Fruit fly (Drosophila melanogaster) whole organism, prepupa: ENCODE results near the gene CG15465.

ENCODE experiments used
- Blimp-1 ChIP-seq: fragments of 200-800 bp; sonication (Bioruptor generic); optimal IDR thresholded peaks from 3 replicates; lab custom pipeline; 2017; ENCODE audit warnings: missing biosample characterization, missing genetic modification characterization, mild to moderate bottlenecking, moderate library complexity, missing genetic modification reagents
- CG10631 ChIP-seq: fragments of 200-800 bp; sonication (Bioruptor generic); optimal IDR thresholded peaks from 2 replicates; lab custom pipeline; 2016; ENCODE audit warnings: missing biosample characterization, missing genetic modification characterization
- CG11762 ChIP-seq: fragments of 200-800 bp; sonication (Bioruptor generic); optimal IDR thresholded peaks from 3 replicates; lab custom pipeline; 2016; ENCODE audit warnings: missing biosample characterization, missing genetic modification characterization; ENCODE audit not compliant: insufficient read depth
- CG11902 ChIP-seq: fragments of 200-800 bp; sonication (Bioruptor generic); optimal IDR thresholded peaks from 3 replicates; lab custom pipeline; 2016; ENCODE audit warnings: missing biosample characterization, missing genetic modification characterization
- CG3032 ChIP-seq: fragments of 200-800 bp; optimal IDR thresholded peaks from 2 replicates; lab custom pipeline; 2019; ENCODE audit warnings: missing biosample characterization, mild to moderate bottlenecking, missing genetic modification characterization, moderate library complexity
- CG31627 ChIP-seq: fragments of 200-800 bp; sonication (Bioruptor generic); optimal IDR thresholded peaks from 3 replicates; lab custom pipeline; 2016; ENCODE audit warnings: missing biosample characterization, missing genetic modification characterization
- CG34406 ChIP-seq: fragments of 200-800 bp; sonication (Bioruptor generic); optimal IDR thresholded peaks from 3 replicates; lab custom pipeline; 2016; ENCODE audit warnings: missing biosample characterization, missing genetic modification characterization
- CG3919 ChIP-seq: fragments of 200-800 bp; sonication (Bioruptor generic); optimal IDR thresholded peaks from 3 replicates; lab custom pipeline; 2016; ENCODE audit warnings: missing biosample characterization, missing genetic modification characterization
- CG6163 ChIP-seq: fragments of 200-800 bp; sonication (Bioruptor generic); IDR thresholded peaks from 3 replicates; pipeline ENCODE4 v1.3.6; 2022; ENCODE audit warnings: missing biosample characterization, missing genetic modification characterization
- CG6276 ChIP-seq: fragments of 200-800 bp; sonication (Bioruptor generic); optimal IDR thresholded peaks from 2 replicates; lab custom pipeline; 2017; ENCODE audit warnings: missing biosample characterization, mild to moderate bottlenecking, missing genetic modification characterization
- CG6792 ChIP-seq: fragments of 200-800 bp; sonication (Bioruptor generic); optimal IDR thresholded peaks from 3 replicates; lab custom pipeline; 2016; ENCODE audit warnings: missing biosample characterization, missing genetic modification characterization
- CG6808 ChIP-seq: fragments of 200-800 bp; sonication (Bioruptor generic); optimal IDR thresholded peaks from 3 replicates; lab custom pipeline; 2017; ENCODE audit warnings: missing biosample characterization, missing genetic modification characterization, mild to moderate bottlenecking, moderate library complexity, missing genetic modification reagents
- CG6854 ChIP-seq: fragments of 200-800 bp; sonication (Bioruptor generic); optimal IDR thresholded peaks from 2 replicates; lab custom pipeline; 2017; ENCODE audit warnings: missing biosample characterization, mild to moderate bottlenecking, missing genetic modification characterization
- CG8119 ChIP-seq: fragments of 200-800 bp; sonication (Bioruptor generic); IDR thresholded peaks from 3 replicates; pipeline ENCODE4 v1.3.6; 2022; ENCODE audit warnings: missing biosample characterization, missing genetic modification characterization
- CG8319 ChIP-seq: fragments of 200-800 bp; sonication (Bioruptor generic); optimal IDR thresholded peaks from 3 replicates; lab custom pipeline; 2016; ENCODE audit warnings: missing biosample characterization, missing genetic modification characterization
- CG8632 ChIP-seq: fragments of 200-800 bp; sonication (Bioruptor generic); optimal IDR thresholded peaks from 3 replicates; lab custom pipeline; 2016; ENCODE audit warnings: missing biosample characterization, missing genetic modification characterization
- CG9139 ChIP-seq: fragments of 200-800 bp; sonication (Bioruptor generic); optimal IDR thresholded peaks from 3 replicates; lab custom pipeline; 2017; ENCODE audit warnings: missing biosample characterization, mild to moderate bottlenecking, missing genetic modification characterization
- Eip75B ChIP-seq: fragments of 200-800 bp; sonication (Bioruptor generic); optimal IDR thresholded peaks from 3 replicates; lab custom pipeline; 2016; ENCODE audit warnings: missing biosample characterization, missing genetic modification characterization
- Eip78C ChIP-seq: fragments of 200-800 bp; sonication (Bioruptor generic); peaks from one replicate; lab custom pipeline; 2016; ENCODE audit warnings: missing biosample characterization, missing genetic modification characterization
- Gug ChIP-seq: fragments of 200-800 bp; sonication (Bioruptor generic); IDR thresholded peaks from 2 replicates; pipeline ENCODE4 v1.3.6; 2022; ENCODE audit warnings: missing biosample characterization, missing genetic modification characterization
- Hr38 ChIP-seq: sonication (Bioruptor generic); optimal IDR thresholded peaks from 2 replicates; lab custom pipeline; 2016; ENCODE audit warnings: missing biosample characterization, missing genetic modification characterization
- Hr4 ChIP-seq: fragments of 200-800 bp; sonication (Bioruptor generic); optimal IDR thresholded peaks from 3 replicates; lab custom pipeline; 2016; ENCODE audit warnings: missing biosample characterization, missing genetic modification characterization
- Lpt ChIP-seq: fragments of 200-800 bp; sonication (Bioruptor generic); optimal IDR thresholded peaks from 3 replicates; lab custom pipeline; 2016; ENCODE audit warnings: missing biosample characterization, missing genetic modification characterization
- Met ChIP-seq: fragments of 200-800 bp; sonication (Bioruptor generic); optimal IDR thresholded peaks from 3 replicates; lab custom pipeline; 2016; ENCODE audit warnings: missing biosample characterization, missing genetic modification characterization
- OdsH ChIP-seq: fragments of 200-800 bp; sonication (Bioruptor generic); optimal IDR thresholded peaks from 3 replicates; lab custom pipeline; 2016; ENCODE audit warnings: missing biosample characterization, missing genetic modification characterization
- Smox ChIP-seq: fragments of 200-800 bp; sonication (Bioruptor generic); optimal IDR thresholded peaks from 3 replicates; lab custom pipeline; 2016; ENCODE audit warnings: missing biosample characterization, missing genetic modification characterization
- Sox102F ChIP-seq: fragments of 200-800 bp; sonication (Bioruptor generic); optimal IDR thresholded peaks from 2 replicates; lab custom pipeline; 2016; ENCODE audit warnings: missing biosample characterization, mild to moderate bottlenecking, missing genetic modification characterization
- Sox14 ChIP-seq: fragments of 200-800 bp; sonication (Bioruptor generic); optimal IDR thresholded peaks from 3 replicates; lab custom pipeline; 2016; ENCODE audit warnings: missing biosample characterization, missing genetic modification characterization
- achi ChIP-seq: fragments of 200-800 bp; sonication (Bioruptor generic); optimal IDR thresholded peaks from 3 replicates; lab custom pipeline; 2016; ENCODE audit warnings: missing biosample characterization, missing genetic modification characterization
- cyc ChIP-seq: fragments of 200-800 bp; sonication (Bioruptor generic); optimal IDR thresholded peaks from 3 replicates; lab custom pipeline; 2016; ENCODE audit warnings: missing biosample characterization, missing genetic modification characterization
- dac ChIP-seq: fragments of 200-800 bp; sonication (Bioruptor generic); optimal IDR thresholded peaks from 2 replicates; lab custom pipeline; 2017; ENCODE audit warnings: missing biosample characterization, mild to moderate bottlenecking, missing genetic modification characterization
- dsx ChIP-seq: fragments of 200-800 bp; optimal IDR thresholded peaks from 3 replicates; lab custom pipeline; 2019; ENCODE audit warnings: missing biosample characterization, mild to moderate bottlenecking, missing genetic modification characterization, moderate library complexity; ENCODE audit not compliant: poor library complexity, severe bottlenecking
- esn ChIP-seq: fragments of 200-800 bp; sonication (Bioruptor generic); optimal IDR thresholded peaks from 2 replicates; lab custom pipeline; 2016; ENCODE audit warnings: missing biosample characterization, mild to moderate bottlenecking, missing genetic modification characterization, moderate library complexity
- fd59A ChIP-seq: fragments of 200-800 bp; sonication (Bioruptor generic); optimal IDR thresholded peaks from 2 replicates; lab custom pipeline; 2017; ENCODE audit warnings: missing biosample characterization, mild to moderate bottlenecking, missing genetic modification characterization, missing genetic modification reagents
- fd85E ChIP-seq: fragments of 200-800 bp; sonication (Bioruptor generic); optimal IDR thresholded peaks from 3 replicates; lab custom pipeline; 2016; ENCODE audit warnings: missing biosample characterization, missing genetic modification characterization
- fkh ChIP-seq: fragments of 200-800 bp; sonication (Bioruptor generic); optimal IDR thresholded peaks from 3 replicates; lab custom pipeline; 2017; ENCODE audit warnings: missing biosample characterization, mild to moderate bottlenecking, missing genetic modification characterization, moderate library complexity
- lz ChIP-seq: fragments of 200-800 bp; sonication (Bioruptor generic); optimal IDR thresholded peaks from 3 replicates; lab custom pipeline; 2016; ENCODE audit warnings: missing biosample characterization, missing genetic modification characterization
- net ChIP-seq: fragments of 200-800 bp; sonication (Bioruptor generic); optimal IDR thresholded peaks from 3 replicates; lab custom pipeline; 2016; ENCODE audit warnings: missing biosample characterization, missing genetic modification characterization
- pdm3 ChIP-seq: fragments of 200-800 bp; sonication (Bioruptor generic); optimal IDR thresholded peaks from 3 replicates; lab custom pipeline; 2016; ENCODE audit warnings: missing biosample characterization, missing genetic modification characterization
- salr ChIP-seq, 2 experiments: fragments of 200-800 bp; sonication (Bioruptor generic); optimal IDR thresholded peaks; 3 replicates each; lab custom pipeline; 2016 to 2018; ENCODE audit warnings: missing biosample characterization in 2 of 2, missing genetic modification characterization in 2 of 2, mild to moderate bottlenecking in 1 of 2
- svp ChIP-seq: fragments of 200-800 bp; sonication (Bioruptor generic); peaks from one replicate; lab custom pipeline; 2016; ENCODE audit warnings: missing biosample characterization, missing genetic modification characterization
- topi ChIP-seq: fragments of 200-800 bp; sonication (Bioruptor generic); optimal IDR thresholded peaks from 3 replicates; lab custom pipeline; 2016; ENCODE audit warnings: missing biosample characterization, missing genetic modification characterization
- vri ChIP-seq: fragments of 200-800 bp; sonication (Bioruptor generic); optimal IDR thresholded peaks from 3 replicates; lab custom pipeline; 2016; ENCODE audit warnings: missing biosample characterization, mild to moderate bottlenecking, missing genetic modification characterization

Gene CG15465

dm6 chrX:5068475-5068874 is 17.1 kb upstream of the CG15465 start:
- TF ChIP-seq CG8632 (GFP tag; lab: Kevin White, UChicago) (no peak), Smox (GFP tag; lab: Kevin White, UChicago) (no peak), CG8319 (GFP tag; lab: Kevin White, UChicago) (no peak), Met (no peak), dsx (GFP tag; lab: Kevin White, UChicago) (no peak), Hr38 (no peak), CG31627 (GFP tag; lab: Kevin White, UChicago) (no peak), CG34406 (GFP tag; lab: Kevin White, UChicago) (no peak), salr (GFP tag; optimal IDR thresholded peaks at IDR 0.05; lab: Kevin White, UChicago) (no peak), CG6163 (no peak), CG6808 (GFP tag; lab: Kevin White, UChicago) (no peak), fd85E (GFP tag; lab: Kevin White, UChicago) (no peak), Lpt (no peak), fd59A (no peak)

DNA sequence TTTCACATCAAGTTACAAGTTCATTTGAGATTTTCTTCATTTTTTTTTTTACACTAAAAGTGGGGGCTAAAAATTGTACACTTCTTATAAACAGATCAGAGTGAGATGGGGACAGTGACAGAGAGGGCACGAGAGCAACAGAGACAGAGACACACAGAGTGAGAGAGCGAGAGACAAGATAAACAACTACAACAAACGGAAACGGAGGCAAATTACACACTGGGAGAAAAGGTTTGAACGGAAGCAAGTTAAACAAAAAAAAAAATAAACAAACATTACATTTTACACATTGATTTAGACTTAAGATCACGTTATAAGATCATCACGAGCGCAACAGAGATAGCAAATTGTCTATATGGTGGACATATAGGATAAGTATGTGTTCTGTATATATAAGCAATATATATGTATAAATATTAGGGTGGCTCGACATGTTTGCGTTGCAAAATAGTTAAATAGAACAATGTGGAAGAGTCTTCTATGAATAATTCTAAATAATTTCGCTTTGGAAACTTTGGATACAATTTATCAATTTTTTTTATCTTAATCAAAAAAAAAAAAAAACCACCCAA is 9.6 kb upstream of the CG15465 start:
- peak; percentile 25 for TF ChIP-seq OdsH (GFP tag; lab: Kevin White, UChicago)
- peak; percentile 38; the same call in 1 of the 3 replicates for TF ChIP-seq CG8119 (GFP tag; lab: Robert Waterston, UW)
- TF ChIP-seq net = peak; percentile 21
- peak; percentile 9 for TF ChIP-seq CG6792 (GFP tag; lab: Kevin White, UChicago)
- peak; percentile 73 for TF ChIP-seq Eip78C (GFP tag; lab: Kevin White, UChicago)
- TF ChIP-seq achi = peak; percentile 12
- peak; percentile 11 for TF ChIP-seq Sox14 (GFP tag; lab: Kevin White, UChicago)
- TF ChIP-seq CG34406 (GFP tag; lab: Kevin White, UChicago) = peak; percentile 11
- no peak for TF ChIP-seq fkh (GFP tag; lab: Kevin White, UChicago)
- peak; percentile 4 for TF ChIP-seq Eip75B (GFP tag; lab: Kevin White, UChicago)
- peak; percentile 53 for TF ChIP-seq svp
- peak; percentile 22 for TF ChIP-seq Met
- TF ChIP-seq CG31627 (GFP tag; lab: Kevin White, UChicago) = peak; percentile 13
- peak; percentile 13 for TF ChIP-seq pdm3
- TF ChIP-seq esn (GFP tag; lab: Kevin White, UChicago) = peak; percentile 27
- no peak for TF ChIP-seq cyc
- TF ChIP-seq salr (GFP tag; optimal IDR thresholded peaks at IDR 0.05; lab: Kevin White, UChicago) = no peak
- peak; percentile 15 for TF ChIP-seq Smox (GFP tag; lab: Kevin White, UChicago)
- no peak for TF ChIP-seq Gug (GFP tag; lab: Robert Waterston, UW)
- TF ChIP-seq Sox102F (GFP tag; lab: Kevin White, UChicago) = peak; percentile 4
- peak; percentile 20 for TF ChIP-seq CG3919 (GFP tag; lab: Kevin White, UChicago)
- TF ChIP-seq topi (GFP tag; lab: Kevin White, UChicago) = peak; percentile 20
- TF ChIP-seq lz (GFP tag; lab: Kevin White, UChicago) = peak; percentile 4
- TF ChIP-seq CG11762 (GFP tag; lab: Kevin White, UChicago) = no peak

dm6 chrX:5080521-5080920 is 5.0 kb upstream of the CG15465 start:
- TF ChIP-seq vri (no peak), Smox (GFP tag; lab: Kevin White, UChicago) (no peak), fkh (GFP tag; lab: Kevin White, UChicago) (no peak), achi (no peak)

DNA sequence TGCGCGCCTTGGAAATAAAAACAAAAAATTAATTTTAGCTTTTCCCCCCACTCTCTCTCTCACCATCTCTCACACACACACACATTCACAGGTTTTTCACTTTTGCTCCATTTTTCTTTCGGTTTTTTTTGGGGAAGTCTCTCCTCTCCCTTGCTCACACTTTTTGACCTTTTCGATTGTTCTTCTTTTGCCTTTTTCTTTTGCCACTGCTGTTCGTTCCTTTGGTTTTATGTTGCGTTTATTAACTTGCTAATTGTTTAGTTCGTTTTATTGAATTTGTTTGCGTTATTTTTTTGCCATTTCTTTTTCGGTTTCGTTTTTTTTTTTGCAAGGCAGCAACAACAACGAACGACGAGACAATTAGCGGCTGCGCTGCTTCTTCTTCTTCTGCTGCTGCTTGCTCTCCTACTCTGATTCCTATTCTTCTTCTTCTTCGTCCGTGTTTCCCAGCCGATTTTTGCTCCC is 3.2 kb upstream of the CG15465 start:
- TF ChIP-seq CG8632 (GFP tag; lab: Kevin White, UChicago) (peak; percentile 37), Sox14 (GFP tag; lab: Kevin White, UChicago) (peak; percentile 1), Met (no peak), fd59A (no peak), CG8119 (GFP tag; lab: Robert Waterston, UW) (peak; percentile 87), CG11762 (GFP tag; lab: Kevin White, UChicago) (peak; percentile 54), dac (GFP tag; lab: Kevin White, UChicago) (peak; percentile 36), Eip78C (GFP tag; lab: Kevin White, UChicago) (peak; percentile 39), CG10631 (peak; percentile 17), Smox (GFP tag; lab: Kevin White, UChicago) (no peak), CG11902 (GFP tag; lab: Kevin White, UChicago) (no peak), Gug (GFP tag; lab: Robert Waterston, UW) (0 out of 2 replicates have a peak, but pooled peaks have one; percentile 40), esn (GFP tag; lab: Kevin White, UChicago) (no peak), CG6276 (GFP tag; lab: Kevin White, UChicago) (peak; percentile 87), CG9139 (peak; percentile 72), Eip75B (GFP tag; lab: Kevin White, UChicago) (no peak), OdsH (GFP tag; lab: Kevin White, UChicago) (peak; percentile 3), Hr38 (no peak), CG3032 (tag; lab: Kevin White, UChicago) (peak; percentile 49), Blimp-1 (GFP tag; lab: Kevin White, UChicago) (peak; percentile 32), Lpt (peak; percentile 72), CG6792 (GFP tag; lab: Kevin White, UChicago) (no peak), svp (peak; percentile 84), Hr4 (GFP tag; lab: Kevin White, UChicago) (no peak), CG6854 (GFP tag; lab: Kevin White, UChicago) (peak; percentile 47)
